Fruit fly (Drosophila melanogaster) whole organism, embryonic: Measurements from ENCODE around the gene CG4577.

ENCODE experiments used
- Antp ChIP-seq: fragments of 200-800 bp; sonication (Bioruptor generic); optimal IDR thresholded peaks from 3 replicates; lab custom pipeline; 2016; ENCODE audit warnings: missing biosample characterization, missing genetic modification characterization
- B-H1 ChIP-seq: fragments of 200-800 bp; sonication (Bioruptor generic); IDR thresholded peaks from 3 replicates; pipeline ENCODE4 v1.3.6; 2022; ENCODE audit warnings: missing biosample characterization, missing genetic modification characterization
- BEAF-32 ChIP-seq: fragments of 200-800 bp; sonication (Bioruptor generic); optimal IDR thresholded peaks from 3 replicates; lab custom pipeline; 2017; ENCODE audit warnings: missing biosample characterization, missing genetic modification characterization, mild to moderate bottlenecking, moderate library complexity, missing genetic modification reagents
- BtbVII ChIP-seq: fragments of 200-800 bp; sonication (Bioruptor generic); optimal IDR thresholded peaks from 3 replicates; lab custom pipeline; 2017; ENCODE audit warnings: missing biosample characterization, mild to moderate bottlenecking, missing genetic modification characterization
- C15 ChIP-seq: fragments of 200-800 bp; sonication (Bioruptor generic); IDR thresholded peaks from 3 replicates; pipeline ENCODE4 v1.3.6; 2022; ENCODE audit warnings: missing biosample characterization, missing genetic modification characterization
- CG11093 ChIP-seq: fragments of 200-800 bp; sonication (Bioruptor generic); IDR thresholded peaks from 3 replicates; pipeline ENCODE4 v1.3.6; 2022; ENCODE audit warnings: missing biosample characterization, missing genetic modification characterization
- CG12659 ChIP-seq: fragments of 200-800 bp; sonication (Bioruptor generic); optimal IDR thresholded peaks from 3 replicates; lab custom pipeline; 2017; ENCODE audit warnings: mild to moderate bottlenecking, missing biosample characterization, missing genetic modification reagents, missing genetic modification characterization
- CG14965 ChIP-seq: fragments of 200-800 bp; sonication (Bioruptor generic); optimal IDR thresholded peaks from 2 replicates; lab custom pipeline; 2016; ENCODE audit warnings: missing biosample characterization, missing genetic modification characterization, borderline replicate concordance
- CG1529 ChIP-seq: fragments of 200-800 bp; sonication (Bioruptor generic); optimal IDR thresholded peaks from 3 replicates; lab custom pipeline; 2018; ENCODE audit warnings: missing biosample characterization, missing genetic modification characterization
- CG34224 ChIP-seq: fragments of 200-800 bp; sonication (Bioruptor generic); IDR thresholded peaks from 3 replicates; pipeline ENCODE4 v1.3.6; 2022; ENCODE audit warnings: missing biosample characterization, missing genetic modification characterization; ENCODE audit not compliant: partially characterized antibody
- CG3995 ChIP-seq: fragments of 200-800 bp; sonication (Bioruptor generic); optimal IDR thresholded peaks from 3 replicates; lab custom pipeline; 2016; ENCODE audit warnings: missing biosample characterization, missing genetic modification characterization
- CG4360 ChIP-seq: fragments of 200-800 bp; sonication (Bioruptor generic); IDR thresholded peaks from 2 replicates; pipeline ENCODE4 v1.3.6; 2022; ENCODE audit warnings: missing biosample characterization, missing genetic modification characterization
- CG7786 ChIP-seq: fragments of 200-800 bp; sonication (Bioruptor generic); optimal IDR thresholded peaks from 2 replicates; lab custom pipeline; 2016; ENCODE audit warnings: missing biosample characterization, missing genetic modification characterization
- CG7963 ChIP-seq: fragments of 200-800 bp; sonication (Bioruptor generic); IDR thresholded peaks from 3 replicates; pipeline ENCODE4 v1.3.6; 2022; ENCODE audit warnings: missing biosample characterization, missing genetic modification characterization; ENCODE audit not compliant: partially characterized antibody
- CG7987 ChIP-seq: fragments of 200-800 bp; sonication (Bioruptor generic); optimal IDR thresholded peaks from 2 replicates; lab custom pipeline; 2018; ENCODE audit warnings: missing biosample characterization, mild to moderate bottlenecking, missing genetic modification characterization, moderate library complexity
- CG8089 ChIP-seq: fragments of 200-800 bp; sonication (Bioruptor generic); optimal IDR thresholded peaks from 3 replicates; lab custom pipeline; 2016; ENCODE audit warnings: missing biosample characterization, missing genetic modification characterization
- CG9876 ChIP-seq: fragments of 200-800 bp; sonication (Bioruptor generic); optimal IDR thresholded peaks from 2 replicates; lab custom pipeline; 2016; ENCODE audit warnings: missing biosample characterization, missing genetic modification characterization
- CTCF ChIP-seq: fragments of 200-800 bp; sonication (Bioruptor generic); optimal IDR thresholded peaks from 2 replicates; lab custom pipeline; 2017; ENCODE audit warnings: missing biosample characterization, mild to moderate bottlenecking, missing genetic modification characterization, moderate library complexity
- Dfd ChIP-seq, 2 experiments: fragments of >200 bp; optimal IDR thresholded peaks; 2 replicates each; lab custom pipeline; 2017; ENCODE audit warnings: missing biosample characterization in 2 of 2, missing genetic modification characterization in 2 of 2
- Dll ChIP-seq: fragments of 200-800 bp; sonication (Bioruptor generic); IDR thresholded peaks from 4 replicates; pipeline ENCODE4 v1.3.6; 2022; ENCODE audit warnings: missing biosample characterization, missing genetic modification characterization; ENCODE audit not compliant: partially characterized antibody
- Doc3 ChIP-seq: fragments of 200-800 bp; sonication (Bioruptor generic); IDR thresholded peaks from 3 replicates; pipeline ENCODE4 v1.3.6; 2022; ENCODE audit warnings: missing biosample characterization, missing genetic modification characterization; ENCODE audit not compliant: partially characterized antibody
- GATAe ChIP-seq: fragments of 200-800 bp; sonication (Bioruptor generic); conservative IDR thresholded peaks from 2 replicates; pipeline ENCODE4 v1.3.6; 2022; ENCODE audit warnings: missing biosample characterization, missing genetic modification characterization
- HmgD ChIP-seq: fragments of 200-800 bp; sonication (Bioruptor generic); optimal IDR thresholded peaks from 3 replicates; lab custom pipeline; 2016; ENCODE audit warnings: missing biosample characterization, missing genetic modification characterization
- Hmr ChIP-seq: fragments of 200-800 bp; sonication (Bioruptor generic); optimal IDR thresholded peaks from 3 replicates; lab custom pipeline; 2017; ENCODE audit warnings: mild to moderate bottlenecking, missing biosample characterization, missing genetic modification reagents, missing genetic modification characterization
- Hr39 ChIP-seq: fragments of >200 bp; optimal IDR thresholded peaks from 2 replicates; lab custom pipeline; 2017
- Max ChIP-seq: fragments of 200-800 bp; sonication (Bioruptor generic); optimal IDR thresholded peaks from 2 replicates; lab custom pipeline; 2016; ENCODE audit warnings: missing biosample characterization, mild to moderate bottlenecking, missing genetic modification characterization
- Myb ChIP-seq: fragments of 200-800 bp; sonication (Bioruptor generic); optimal IDR thresholded peaks from 2 replicates; lab custom pipeline; 2016; ENCODE audit warnings: missing biosample characterization, missing genetic modification characterization
- Nf-YB ChIP-seq: fragments of 200-800 bp; sonication (Bioruptor generic); optimal IDR thresholded peaks from 3 replicates; lab custom pipeline; 2019; ENCODE audit warnings: missing biosample characterization, mild to moderate bottlenecking, missing genetic modification characterization, moderate library complexity
- Stat92E ChIP-seq, 3 experiments: fragments of >200 bp in 2 of 3; fragments of 200-800 bp in 1 of 3; sonication (Bioruptor generic) in 1 of 3; optimal IDR thresholded peaks; 2 replicates each; lab custom pipeline; 2017 to 2019; ENCODE audit warnings: missing biosample characterization in 3 of 3, missing genetic modification characterization in 3 of 3, mild to moderate bottlenecking in 1 of 3, moderate library complexity in 1 of 3
- bcd ChIP-seq: fragments of 200-800 bp; sonication (Bioruptor generic); optimal IDR thresholded peaks from 2 replicates; lab custom pipeline; 2017; ENCODE audit warnings: missing biosample characterization, mild to moderate bottlenecking, missing genetic modification characterization
- bigmax ChIP-seq: fragments of 200-800 bp; sonication (Bioruptor generic); optimal IDR thresholded peaks from 2 replicates; lab custom pipeline; 2018; ENCODE audit warnings: missing biosample characterization, mild to moderate bottlenecking, missing genetic modification characterization
- chinmo ChIP-seq: fragments of 200-800 bp; sonication (Bioruptor generic); IDR thresholded peaks from 4 replicates; pipeline ENCODE4 v1.3.6; 2022; ENCODE audit warnings: missing biosample characterization, missing genetic modification characterization; ENCODE audit not compliant: partially characterized antibody
- dmrt99B ChIP-seq: fragments of 200-800 bp; sonication (Bioruptor generic); optimal IDR thresholded peaks from 2 replicates; lab custom pipeline; 2018; ENCODE audit warnings: missing biosample characterization, mild to moderate bottlenecking, missing genetic modification characterization, moderate library complexity
- ewg ChIP-seq: fragments of 200-800 bp; sonication (Bioruptor generic); optimal IDR thresholded peaks from 3 replicates; lab custom pipeline; 2017; ENCODE audit warnings: mild to moderate bottlenecking, missing biosample characterization, missing genetic modification reagents, missing genetic modification characterization
- gt ChIP-seq: fragments of 200-800 bp; sonication (Bioruptor generic); IDR thresholded peaks from 2 replicates; pipeline ENCODE4 v1.3.6; 2022; ENCODE audit warnings: missing biosample characterization, missing genetic modification characterization
- h ChIP-seq: fragments of >200 bp; optimal IDR thresholded peaks from 2 replicates; lab custom pipeline; 2017
- jigr1 ChIP-seq: fragments of 200-800 bp; sonication (Bioruptor generic); IDR thresholded peaks from 3 replicates; pipeline ENCODE4 v1.3.6; 2022; ENCODE audit warnings: missing biosample characterization, missing genetic modification characterization
- nerfin-2 ChIP-seq: fragments of 200-800 bp; sonication (Bioruptor generic); IDR thresholded peaks from 2 replicates; pipeline ENCODE4 v1.3.6; 2022; ENCODE audit warnings: missing biosample characterization, missing genetic modification characterization; ENCODE audit not compliant: partially characterized antibody
- nmo ChIP-seq: fragments of 200-800 bp; sonication (Bioruptor generic); optimal IDR thresholded peaks from 2 replicates; lab custom pipeline; 2018; ENCODE audit warnings: missing biosample characterization, mild to moderate bottlenecking, missing genetic modification characterization, moderate library complexity
- otp ChIP-seq: fragments of 200-800 bp; sonication (Bioruptor generic); IDR thresholded peaks from 3 replicates; pipeline ENCODE4, ENCODE4 v1.3.6; 2022; ENCODE audit warnings: missing biosample characterization, missing genetic modification characterization
- pan ChIP-seq, 4 experiments: fragments of >200 bp in 3 of 4; fragments of 200-800 bp in 1 of 4; sonication (Bioruptor generic) in 1 of 4; optimal IDR thresholded peaks in 3 of 4; IDR thresholded peaks in 1 of 4; 2 replicates each; pipeline versions ENCODE4 v1.3.6 to Lab custom; 2017 to 2022; ENCODE audit warnings: missing biosample characterization in 2 of 4, missing genetic modification characterization in 2 of 4, mixed read lengths in 1 of 4
- row ChIP-seq: fragments of 200-800 bp; sonication (Bioruptor generic); IDR thresholded peaks from 3 replicates; pipeline ENCODE4 v1.3.6; 2022; ENCODE audit warnings: missing biosample characterization, missing genetic modification characterization
- salm ChIP-seq: fragments of 200-800 bp; sonication (Bioruptor generic); optimal IDR thresholded peaks from 2 replicates; lab custom pipeline; 2018; ENCODE audit warnings: missing biosample characterization, mild to moderate bottlenecking, missing genetic modification characterization
- schlank ChIP-seq: fragments of 200-800 bp; sonication (Bioruptor generic); optimal IDR thresholded peaks from 2 replicates; lab custom pipeline; 2018; ENCODE audit warnings: missing biosample characterization, mild to moderate bottlenecking, missing genetic modification characterization
- sens ChIP-seq: fragments of 200-800 bp; sonication (Bioruptor generic); peaks from one replicate; lab custom pipeline; 2016; ENCODE audit warnings: missing biosample characterization, missing genetic modification characterization
- slou ChIP-seq: fragments of 200-800 bp; sonication (Bioruptor generic); optimal IDR thresholded peaks from 3 replicates; lab custom pipeline; 2016; ENCODE audit warnings: missing biosample characterization, missing genetic modification characterization
- slp2 ChIP-seq: fragments of 200-800 bp; sonication (Bioruptor generic); optimal IDR thresholded peaks from 2 replicates; lab custom pipeline; 2016; ENCODE audit warnings: missing biosample characterization, missing genetic modification characterization
- sna ChIP-seq: fragments of 200-800 bp; sonication (Bioruptor generic); IDR thresholded peaks from 2 replicates; pipeline ENCODE4 v1.3.6; 2022; ENCODE audit warnings: missing biosample characterization, missing genetic modification characterization; ENCODE audit not compliant: partially characterized antibody
- tgo ChIP-seq: fragments of 200-800 bp; sonication (Bioruptor generic); IDR thresholded peaks from 3 replicates; pipeline ENCODE4 v1.3.6; 2022; ENCODE audit warnings: missing biosample characterization, missing genetic modification characterization
- twi ChIP-seq: fragments of 200-800 bp; optimal IDR thresholded peaks from 2 replicates; lab custom pipeline; 2019; ENCODE audit warnings: missing biosample characterization, mild to moderate bottlenecking, missing genetic modification characterization, moderate library complexity
- z ChIP-seq: fragments of 200-800 bp; sonication (Bioruptor generic); IDR thresholded peaks from 3 replicates; pipeline ENCODE4 v1.3.6; 2022; ENCODE audit warnings: missing biosample characterization, missing genetic modification characterization
- zfh1 ChIP-seq: fragments of 200-800 bp; sonication (Bioruptor generic); IDR thresholded peaks from 3 replicates; pipeline ENCODE4 v1.3.6; 2022; ENCODE audit warnings: missing biosample characterization, missing genetic modification characterization

Gene CG4577

DNA sequence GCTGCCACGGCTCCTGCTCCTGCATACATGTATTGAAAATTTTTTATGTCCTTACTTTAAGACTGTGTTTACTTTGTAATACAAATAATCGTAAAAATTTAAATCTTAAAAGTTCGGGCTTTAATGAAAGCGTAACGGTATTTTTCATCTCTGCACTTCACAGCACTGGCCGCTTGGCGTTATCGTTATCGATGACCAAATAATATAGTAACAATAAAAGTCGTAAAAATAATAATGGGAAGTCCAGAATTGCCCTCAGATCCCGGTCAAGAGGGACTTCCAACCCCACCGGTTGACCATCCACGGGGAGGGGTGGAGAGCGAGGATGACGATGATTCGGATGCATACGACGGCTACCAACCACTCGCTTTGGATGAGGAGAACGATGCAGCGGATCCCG is 31.8 kb downstream of the CG4577 start, which contains the start of gene CG14341 (continued):
- TF ChIP-seq schlank (tag; lab: Kevin White, UChicago) (no peak), slp2 (GFP tag; lab: Kevin White, UChicago) (no peak), slou (GFP tag; lab: Kevin White, UChicago) (no peak), sens (GFP tag; lab: Kevin White, UChicago) (peak; percentile 69), CG4360 (GFP tag; lab: Robert Waterston, UW) (no peak), Stat92E (GFP tag; optimal IDR thresholded peaks at IDR 0.05; lab: Kevin White, UChicago) (no peak), CTCF (GFP tag; lab: Kevin White, UChicago) (no peak), CG7987 (GFP tag; lab: Kevin White, UChicago) (no peak), zfh1 (no peak), GATAe (no peak), Dll (GFP tag; lab: Robert Waterston, UW) (peak; percentile 53; the same call in 2 of the 4 replicates), dmrt99B (tag; lab: Kevin White, UChicago) (no peak), bigmax (GFP tag; lab: Kevin White, UChicago) (no peak), chinmo (no peak), CG8089 (GFP tag; lab: Kevin White, UChicago) (no peak), CG34224 (GFP tag; lab: Robert Waterston, UW) (peak; percentile 33; the same call in 2 of the 3 replicates), C15 (GFP tag; lab: Robert Waterston, UW) (no peak), CG14965 (GFP tag; lab: Kevin White, UChicago) (no peak), otp (no peak), Hr39 (no peak), CG11093 (no peak), nerfin-2 (GFP tag; lab: Robert Waterston, UW) (no peak), pan (optimal IDR thresholded peaks at IDR 0.05; lab: Kevin White, UChicago) (no peak), pan (GFP tag; optimal IDR thresholded peaks at IDR 0.05 in 1 of 2, IDR thresholded peaks at IDR 0.05 in 1 of 2) (no peak), row (no peak), CG1529 (GFP tag; lab: Kevin White, UChicago) (no peak), tgo (GFP tag; lab: Robert Waterston, UW) (no peak), Nf-YB (GFP tag; lab: Kevin White, UChicago) (no peak), CG7786 (GFP tag; lab: Kevin White, UChicago) (no peak), Max (GFP tag; lab: Kevin White, UChicago) (no peak), Myb (GFP tag; lab: Kevin White, UChicago) (peak; percentile 91), Doc3 (GFP tag; lab: Robert Waterston, UW) (peak; percentile 16; the same call in 1 of the 3 replicates), BtbVII (GFP tag; lab: Kevin White, UChicago) (no peak), CG9876 (no peak), jigr1 (GFP tag; lab: Robert Waterston, UW) (no peak), HmgD (GFP tag; lab: Kevin White, UChicago) (no peak), salm (tag; lab: Kevin White, UChicago) (no peak), B-H1 (GFP tag; lab: Robert Waterston, UW) (no peak), sna (GFP tag; lab: Robert Waterston, UW) (no peak), CG12659 (GFP tag; lab: Kevin White, UChicago) (peak; percentile 2), h (lab: Kevin White, UChicago) (no peak), Antp (GFP tag; lab: Kevin White, UChicago) (no peak), Hmr (GFP tag; lab: Kevin White, UChicago) (no peak), twi (tag; lab: Kevin White, UChicago) (no peak), CG3995 (GFP tag; lab: Kevin White, UChicago) (no peak), CG7963 (GFP tag; lab: Robert Waterston, UW) (no peak), z (GFP tag; lab: Robert Waterston, UW) (no peak), BEAF-32 (GFP tag; lab: Kevin White, UChicago) (peak; percentile 35), ewg (no peak), nmo (GFP tag; lab: Kevin White, UChicago) (no peak), gt (GFP tag; lab: Robert Waterston, UW) (no peak), Dfd (GFP tag; optimal IDR thresholded peaks at IDR 0.05; lab: Kevin White, UChicago) (no peak), bcd (no peak)
